Worm (Caenorhabditis elegans) whole organism, early embryonic: ENCODE measurements around the gene F46C5.6.

Experiments used
- aly-1 ChIP-seq: sonication (generic microtip); optimal IDR thresholded peaks from 2 replicates; lab custom pipeline; 2016; ENCODE audit warnings: missing genetic modification characterization, missing compliant biosample characterization
- ama-1 ChIP-seq: fragments of 150-350 bp; optimal IDR thresholded peaks from 2 replicates; lab custom pipeline; 2014

ce11 chrII:8795227-8795626, 49.1 kb downstream of the F46C5.6 start:
- TF ChIP-seq aly-1 (tag; lab: Kevin White, UChicago) (no peak), ama-1 (lab: Kevin White, UChicago) (no peak)
